Worm (Caenorhabditis elegans) whole organism, L1 larva: ENCODE measurements around the gene rde-1.

Source experiments
- aha-1 ChIP-seq: fragments of 150-350 bp; optimal IDR thresholded peaks from 2 replicates; lab custom pipeline; 2014; ENCODE audit warnings: missing biosample characterization, missing genetic modification characterization
- egl-27 ChIP-seq, 2 experiments: fragments of 150-350 bp in 1 of 2; sonication (generic microtip); optimal IDR thresholded peaks; 3 replicates each; lab custom pipeline; 2017 to 2018; ENCODE audit warnings: missing biosample characterization in 2 of 2, missing genetic modification characterization in 2 of 2, missing genetic modification reagents in 2 of 2
- fkh-4 ChIP-seq: sonication (generic microtip); optimal IDR thresholded peaks from 2 replicates; lab custom pipeline; 2016; ENCODE audit warnings: missing compliant biosample characterization, missing genetic modification characterization, borderline replicate concordance
- hlh-17 ChIP-seq: fragments of 200-800 bp; sonication (Bioruptor generic); optimal IDR thresholded peaks from 2 replicates; lab custom pipeline; 2018; ENCODE audit warnings: missing genetic modification characterization, mild to moderate bottlenecking, missing compliant biosample characterization, moderate library complexity, borderline replicate concordance
- hlh-4 ChIP-seq: sonication (generic microtip); optimal IDR thresholded peaks from 2 replicates; lab custom pipeline; 2016; ENCODE audit warnings: mild to moderate bottlenecking, missing genetic modification characterization, missing compliant biosample characterization
- lir-3 ChIP-seq: sonication (generic microtip); optimal IDR thresholded peaks from 2 replicates; lab custom pipeline; 2016; ENCODE audit warnings: mild to moderate bottlenecking, missing genetic modification characterization, moderate library complexity, missing compliant biosample characterization; ENCODE audit not compliant: poor library complexity
- nhr-12 ChIP-seq: sonication (generic microtip); optimal IDR thresholded peaks from 2 replicates; lab custom pipeline; 2017; ENCODE audit warnings: missing biosample characterization, missing genetic modification characterization
- nhr-19 ChIP-seq: fragments of 200-800 bp; sonication (Bioruptor generic); conservative IDR thresholded peaks from 2 replicates; pipeline ENCODE4 v1.3.6; 2022; ENCODE audit warnings: missing genetic modification characterization, missing compliant biosample characterization
- nhr-28 ChIP-seq: fragments of 150-350 bp; optimal IDR thresholded peaks from 2 replicates; lab custom pipeline; 2014; ENCODE audit warnings: missing biosample characterization, missing genetic modification characterization
- nhr-90 ChIP-seq: sonication (generic microtip); optimal IDR thresholded peaks from 2 replicates; lab custom pipeline; 2016; ENCODE audit warnings: mild to moderate bottlenecking, missing genetic modification characterization, missing compliant biosample characterization; ENCODE audit not compliant: poor library complexity
- pax-3 ChIP-seq: fragments of 200-800 bp; sonication (Bioruptor generic); optimal IDR thresholded peaks from 2 replicates; lab custom pipeline; 2018; ENCODE audit warnings: mild to moderate bottlenecking, missing genetic modification characterization, moderate library complexity, missing compliant biosample characterization
- unc-130 ChIP-seq: fragments of 150-350 bp; optimal IDR thresholded peaks from 2 replicates; lab custom pipeline; 2017; ENCODE audit warnings: missing biosample characterization, missing genetic modification characterization, inconsistent platforms

rde-1 gene

DNA sequence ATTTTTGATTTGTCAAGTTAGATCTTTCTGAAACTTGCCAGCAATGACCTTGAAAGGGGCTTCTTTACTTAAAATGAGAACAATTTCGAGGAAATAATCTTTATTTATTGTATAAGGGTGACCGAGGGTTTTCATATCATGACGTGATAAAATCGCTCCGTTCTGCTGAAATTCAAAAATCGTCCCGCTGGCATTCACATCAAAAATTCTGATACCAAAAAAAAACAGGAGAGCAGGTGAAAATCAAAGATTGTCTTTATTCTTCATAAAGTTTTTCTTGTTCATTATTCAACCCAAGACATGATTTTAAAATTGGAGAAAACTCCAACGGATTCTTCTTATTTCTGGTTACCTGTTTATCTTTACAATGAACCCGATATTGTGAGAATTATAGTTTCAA lies 47.3 kb downstream of the rde-1 start, which contains the start of gene sre-28:
sre-28 (plus strand) TSS at position 301 of the 400 bp plus-strand sequence.
- TF ChIP-seq fkh-4 (tag; lab: Kevin White, UChicago) (no peak), nhr-12 (no peak), nhr-19 (GFP tag; lab: Robert Waterston, UW) (no peak), nhr-28 (tag; lab: Kevin White, UChicago) (no peak), pax-3 (no peak), egl-27 (tag; optimal IDR thresholded peaks at IDR 0.05; lab: Kevin White, UChicago) (no peak), unc-130 (tag; lab: Kevin White, UChicago) (no peak), nhr-90 (tag; lab: Kevin White, UChicago) (no peak), hlh-17 (no peak)

DNA sequence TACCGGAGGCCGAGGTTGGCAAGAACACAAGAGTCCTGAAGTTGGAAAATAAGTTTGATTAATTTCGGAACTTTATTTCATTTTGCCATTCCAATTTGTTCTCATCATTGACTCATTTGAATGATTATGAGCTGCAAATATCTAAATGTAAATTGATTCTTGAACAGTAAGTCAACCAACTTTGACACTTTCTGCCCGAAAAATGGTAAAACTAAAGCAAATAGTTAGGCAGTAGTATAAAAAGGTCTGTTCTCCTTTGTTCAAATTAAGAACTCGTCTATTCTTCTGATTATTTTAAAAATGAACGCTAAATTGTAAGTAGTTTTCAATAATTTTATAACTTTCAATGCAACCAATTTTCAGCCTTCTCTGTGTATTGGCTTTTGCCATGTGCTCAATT lies 48.4 kb downstream of the rde-1 start, which contains the start of gene fipr-12:
fipr-12 (plus strand) TSS at position 301 of the 400 bp plus-strand sequence.
- TF ChIP-seq aha-1 (tag; lab: Kevin White, UChicago) (no peak), hlh-4 (tag; lab: Kevin White, UChicago) (no peak), lir-3 (tag; lab: Kevin White, UChicago) (no peak)
